Worm (Caenorhabditis elegans) whole organism, L1 larva: Measurements from ENCODE around the gene srbc-38.

Experiments used
- C16A3.4 ChIP-seq: fragments of 150-350 bp; optimal IDR thresholded peaks from 2 replicates; lab custom pipeline; 2014; ENCODE audit warnings: missing biosample characterization, missing genetic modification characterization
- elt-3 ChIP-seq, 6 experiments: fragments of 150-350 bp in 1 of 6; sonication (generic microtip); optimal IDR thresholded peaks; 2 replicates each; lab custom pipeline; 2017 to 2018; ENCODE audit warnings: missing biosample characterization in 6 of 6, missing genetic modification characterization in 6 of 6, inconsistent platforms in 1 of 6
- isw-1 ChIP-seq: fragments of 200-800 bp; sonication (Bioruptor generic); IDR thresholded peaks from 2 replicates; pipeline ENCODE4 v1.3.6; 2022; ENCODE audit warnings: missing genetic modification characterization, missing compliant biosample characterization
- lir-3 ChIP-seq: sonication (generic microtip); optimal IDR thresholded peaks from 2 replicates; lab custom pipeline; 2016; ENCODE audit warnings: mild to moderate bottlenecking, missing genetic modification characterization, moderate library complexity, missing compliant biosample characterization; ENCODE audit not compliant: poor library complexity
- mdl-1 ChIP-seq, 2 experiments: fragments of 150-350 bp; optimal IDR thresholded peaks; 2 replicates each; lab custom pipeline; 2014 to 2017; ENCODE audit warnings: missing biosample characterization in 2 of 2, missing genetic modification characterization in 2 of 2, inconsistent platforms in 1 of 2
- nhr-71 ChIP-seq: sonication (generic microtip); optimal IDR thresholded peaks from 2 replicates; lab custom pipeline; 2016; ENCODE audit warnings: mild to moderate bottlenecking, missing genetic modification characterization, moderate library complexity, missing compliant biosample characterization
- nhr-77 ChIP-seq: fragments of 150-350 bp; optimal IDR thresholded peaks from 2 replicates; lab custom pipeline; 2014; ENCODE audit warnings: missing biosample characterization, missing genetic modification characterization
- unc-62 ChIP-seq: fragments of 150-350 bp; optimal IDR thresholded peaks from 2 replicates; lab custom pipeline; 2014; ENCODE audit warnings: missing biosample characterization, missing genetic modification reagents, missing genetic modification characterization
- ztf-11 ChIP-seq, 2 experiments: sonication (generic microtip); optimal IDR thresholded peaks; 2 replicates each; lab custom pipeline; 2016 to 2017; ENCODE audit warnings: missing genetic modification characterization in 2 of 2, missing biosample characterization in 1 of 2, missing compliant biosample characterization in 1 of 2

DNA sequence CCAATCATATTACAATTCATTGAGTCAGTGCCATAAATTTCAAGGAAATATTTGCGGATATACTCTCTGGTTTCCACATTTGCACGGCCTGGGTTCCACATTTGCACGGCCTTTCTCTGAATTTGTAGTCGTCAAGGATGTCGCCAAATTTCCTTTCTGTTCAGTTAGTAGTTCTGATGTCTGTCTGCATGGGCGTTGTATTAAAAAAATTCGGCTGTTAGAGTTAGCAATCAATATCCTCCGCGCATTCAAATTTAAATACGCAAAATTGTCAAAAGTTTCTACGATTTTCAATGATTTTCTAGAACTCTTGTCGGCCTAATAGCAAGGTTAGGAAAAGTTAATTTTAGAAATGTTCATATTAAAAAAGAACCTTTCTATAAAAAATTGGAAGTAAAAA is 11.1 kb upstream of the srbc-38 start, which contains the start of gene srj-52:
- no peak for TF ChIP-seq unc-62 (GFP tag; lab: Kevin White, UChicago)
- no peak for TF ChIP-seq lir-3 (tag; lab: Kevin White, UChicago)
- no peak for TF ChIP-seq isw-1 (GFP tag; lab: Robert Waterston, UW)
- no peak for TF ChIP-seq mdl-1 (tag; optimal IDR thresholded peaks at IDR 0.05; lab: Kevin White, UChicago)
- TF ChIP-seq elt-3 (tag; optimal IDR thresholded peaks at IDR 0.05; lab: Kevin White, UChicago), result no peak
- TF ChIP-seq nhr-77 (tag; lab: Kevin White, UChicago), result no peak
- no peak for TF ChIP-seq ztf-11 (tag; optimal IDR thresholded peaks at IDR 0.05; lab: Kevin White, UChicago)
- no peak for TF ChIP-seq C16A3.4 (tag; lab: Kevin White, UChicago)
- no peak for TF ChIP-seq nhr-71 (tag; lab: Kevin White, UChicago)
